Fruit fly (Drosophila melanogaster) S2 (cell line): ENCODE measurements around the gene mdy.

Experiments used
- CG8478 ChIP-seq: fragments of >200 bp; optimal IDR thresholded peaks from 2 replicates; lab custom pipeline; 2018
- CTCF ChIP-seq, 2 experiments: fragments of >200 bp; optimal IDR thresholded peaks; 2 replicates each; lab custom pipeline; 2018

Gene mdy

dm6 chr2L:16816750-16817087 lies 259 bp downstream of the mdy start:
- no peak for TF ChIP-seq CTCF (optimal IDR thresholded peaks at IDR 0.05; lab: Kevin White, UChicago)
- no peak for TF ChIP-seq CG8478 (lab: Kevin White, UChicago)

DNA sequence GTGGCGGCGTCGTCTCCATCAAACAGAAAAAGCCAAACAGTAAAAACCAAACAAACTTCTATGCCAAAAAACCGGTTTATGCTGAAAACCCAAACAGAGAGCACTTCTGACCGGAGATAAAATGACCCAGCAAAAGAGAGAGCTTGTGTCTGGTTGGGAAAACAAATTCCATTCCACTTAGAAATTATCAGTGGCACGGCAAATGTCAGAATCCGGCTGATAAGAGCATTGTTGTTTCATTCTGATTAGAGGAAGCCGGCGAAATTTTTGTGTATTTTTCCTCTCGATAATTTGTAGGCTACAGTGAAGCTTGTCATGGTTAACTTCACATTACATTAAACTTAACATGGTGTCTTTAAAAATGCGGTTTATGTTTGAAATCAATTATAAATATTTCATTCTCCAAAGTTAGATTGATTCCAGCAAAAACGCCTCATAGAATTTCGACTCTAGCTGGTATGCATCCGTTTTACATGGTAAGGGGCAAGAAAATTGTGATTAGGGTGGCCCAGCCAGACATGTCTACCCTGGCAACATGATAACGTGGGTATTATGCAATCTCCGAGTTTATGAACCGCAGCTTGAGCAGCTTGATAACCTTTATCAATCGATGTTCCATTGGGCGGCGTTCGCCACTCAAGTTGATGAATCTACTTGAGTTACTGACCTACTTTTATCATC lies 1.1 kb downstream of the mdy start:
- TF ChIP-seq CG8478 (lab: Kevin White, UChicago), result no peak
- no peak for TF ChIP-seq CTCF (optimal IDR thresholded peaks at IDR 0.05; lab: Kevin White, UChicago)

DNA sequence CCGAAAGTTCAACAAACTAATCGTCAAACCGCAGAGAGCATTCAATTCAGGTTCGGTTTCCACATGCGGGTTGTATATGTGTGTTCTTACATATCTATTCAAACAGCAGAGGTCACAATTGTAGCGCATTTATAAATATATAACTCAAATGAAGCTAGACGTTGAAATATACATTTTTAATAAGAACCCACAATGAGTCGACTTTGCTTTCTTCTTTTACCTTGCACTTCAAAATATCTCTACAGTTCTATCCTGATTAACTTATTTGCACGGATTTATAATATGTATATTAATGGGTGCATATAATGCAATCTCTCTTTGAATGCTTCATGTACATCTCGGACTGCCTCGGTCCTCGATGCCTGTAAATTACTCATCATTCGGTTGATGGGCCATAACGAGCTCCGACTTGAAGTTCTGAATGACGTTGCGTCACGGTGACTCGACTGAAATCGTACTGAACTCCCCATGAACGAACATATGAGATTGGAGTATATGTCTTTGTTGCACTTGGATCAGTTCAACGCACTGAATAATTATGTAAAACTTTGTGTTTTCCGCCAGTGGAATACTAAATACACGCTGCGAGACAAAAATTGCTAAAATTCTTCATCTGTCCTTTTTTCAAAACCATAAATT lies 2.0 kb downstream of the mdy start:
- TF ChIP-seq CTCF (optimal IDR thresholded peaks at IDR 0.05; lab: Kevin White, UChicago) (no peak), CG8478 (lab: Kevin White, UChicago) (no peak)

dm6 chr2L:16819714-16820113 lies 3.3 kb downstream of the mdy start:
- no peak for TF ChIP-seq CG8478 (lab: Kevin White, UChicago)
- TF ChIP-seq CTCF (optimal IDR thresholded peaks at IDR 0.05; lab: Kevin White, UChicago), result no peak

DNA sequence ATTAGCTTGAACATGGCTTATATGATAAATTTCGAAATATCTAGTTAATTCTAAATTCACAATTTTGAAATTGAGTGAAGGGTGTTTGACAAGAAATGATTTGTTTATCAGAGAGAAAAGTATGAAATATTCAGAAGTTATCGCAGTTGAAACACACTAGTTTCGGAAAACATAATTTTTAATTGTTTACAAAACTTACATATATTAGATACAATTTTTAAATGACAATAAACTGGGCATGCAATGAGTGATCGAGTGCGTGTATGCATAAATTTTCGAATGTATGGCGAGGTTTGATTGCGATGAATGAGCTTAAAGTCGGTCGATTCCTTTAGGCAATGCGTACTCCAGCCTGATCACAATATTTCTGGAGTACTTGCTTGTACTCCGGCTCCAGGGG lies 4.5 kb downstream of the mdy start, which contains the start of gene CG13280:
Gene CG13280, minus strand, starts transcription at position 101 of the 400 bp plus-strand sequence.
- TF ChIP-seq CG8478 (lab: Kevin White, UChicago) (no peak), CTCF (optimal IDR thresholded peaks at IDR 0.05; lab: Kevin White, UChicago) (no peak)

DNA sequence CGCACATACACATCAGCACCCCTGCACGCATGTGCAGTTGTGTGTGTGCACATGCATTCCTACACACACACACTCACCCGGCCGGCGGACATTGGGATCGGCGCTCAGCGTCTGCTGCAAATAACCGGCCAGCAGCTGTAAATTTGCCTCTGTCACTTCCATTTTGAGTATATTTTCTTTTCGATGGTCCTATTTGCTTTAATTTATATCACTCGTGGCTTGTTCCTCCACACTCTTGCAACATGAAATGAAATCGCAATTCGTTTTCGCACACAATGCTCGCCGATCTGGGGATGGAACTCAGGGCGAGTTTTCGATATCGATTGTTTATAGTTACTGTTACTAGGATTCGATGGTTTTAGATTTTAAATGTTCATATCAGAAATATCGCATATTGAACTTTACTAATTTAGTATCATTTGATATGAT lies 8.5 kb downstream of the mdy start, which contains the start of gene Cse1:
Gene Cse1, minus strand, starts transcription at position 303 of the 429 bp plus-strand sequence.
- TF ChIP-seq CG8478 (lab: Kevin White, UChicago), result no peak
- TF ChIP-seq CTCF (optimal IDR thresholded peaks at IDR 0.05; lab: Kevin White, UChicago), result no peak

DNA sequence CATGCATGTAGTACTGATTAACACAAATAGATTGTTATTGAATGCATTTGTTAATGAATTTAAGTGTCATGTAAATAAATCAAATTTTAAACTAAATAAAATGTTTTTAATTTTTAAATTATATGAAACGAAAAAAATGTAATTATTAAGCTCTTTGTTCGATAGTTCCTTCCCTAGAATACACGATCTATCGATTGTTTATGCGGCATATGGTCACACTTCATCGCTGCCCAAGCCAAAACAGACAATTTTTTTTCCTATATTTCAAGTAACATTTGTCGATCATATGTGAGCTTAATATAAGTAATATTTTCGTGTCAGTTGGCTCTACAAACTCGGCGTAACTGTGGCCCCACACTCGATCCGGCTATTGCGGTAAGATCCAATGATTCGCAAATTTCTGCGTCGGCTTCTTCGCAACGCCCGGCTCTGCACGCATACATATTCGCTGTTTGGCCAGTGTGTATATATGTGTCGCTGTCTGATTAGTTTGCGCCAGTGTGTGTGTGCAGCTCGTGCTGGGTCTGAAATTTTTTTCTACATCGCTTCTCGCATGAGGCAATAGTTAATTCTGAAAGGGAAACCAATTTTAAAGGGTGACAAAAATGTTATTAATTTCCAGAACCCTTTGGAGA lies 10.5 kb downstream of the mdy start, which contains the start of gene AspRS-m:
Gene AspRS-m, plus strand, starts transcription at position 207 of the 635 bp plus-strand sequence.
- no peak for TF ChIP-seq CG8478 (lab: Kevin White, UChicago)
- no peak for TF ChIP-seq CTCF (optimal IDR thresholded peaks at IDR 0.05; lab: Kevin White, UChicago)

dm6 chr2L:16834402-16834801 lies 17.9 kb downstream of the mdy start, which contains the start of gene CG13282:
CG13282 (minus strand) TSS chr2L:16834502.
- TF ChIP-seq CG8478 (lab: Kevin White, UChicago) (no peak), CTCF (optimal IDR thresholded peaks at IDR 0.05; lab: Kevin White, UChicago) (no peak)

dm6 chr2L:16837158-16837557 lies 20.7 kb downstream of the mdy start, which contains the start of gene Nepl9:
Nepl9 (minus strand) TSS chr2L:16837258.
- TF ChIP-seq CTCF (optimal IDR thresholded peaks at IDR 0.05; lab: Kevin White, UChicago), result no peak
- TF ChIP-seq CG8478 (lab: Kevin White, UChicago), result no peak

DNA sequence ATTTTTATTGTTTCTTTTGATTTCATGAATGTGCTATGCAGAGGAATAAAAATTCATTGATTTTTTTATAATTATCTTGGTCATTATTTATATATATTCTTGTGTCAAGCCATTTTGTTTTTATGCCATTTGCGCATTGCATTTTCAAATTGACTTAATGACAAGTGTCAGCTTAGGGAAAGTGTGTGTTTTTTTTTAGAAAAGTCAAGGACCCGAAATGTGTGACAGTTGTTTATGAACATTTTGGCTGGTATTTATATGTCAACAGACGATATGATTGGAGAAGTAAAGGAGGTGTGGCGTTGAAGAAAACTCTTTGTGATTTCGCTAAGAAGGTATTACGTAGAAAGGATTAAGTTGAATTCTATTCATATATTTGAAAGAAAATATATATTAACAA lies 21.2 kb downstream of the mdy start, which contains the start of the genes SclA and SclB:
Gene SclA, plus strand, starts transcription at position 301 of the 400 bp plus-strand sequence.
Gene SclB, plus strand, starts transcription at position 301 of the 400 bp plus-strand sequence.
- TF ChIP-seq CTCF (optimal IDR thresholded peaks at IDR 0.05; lab: Kevin White, UChicago) (no peak), CG8478 (lab: Kevin White, UChicago) (no peak)

DNA sequence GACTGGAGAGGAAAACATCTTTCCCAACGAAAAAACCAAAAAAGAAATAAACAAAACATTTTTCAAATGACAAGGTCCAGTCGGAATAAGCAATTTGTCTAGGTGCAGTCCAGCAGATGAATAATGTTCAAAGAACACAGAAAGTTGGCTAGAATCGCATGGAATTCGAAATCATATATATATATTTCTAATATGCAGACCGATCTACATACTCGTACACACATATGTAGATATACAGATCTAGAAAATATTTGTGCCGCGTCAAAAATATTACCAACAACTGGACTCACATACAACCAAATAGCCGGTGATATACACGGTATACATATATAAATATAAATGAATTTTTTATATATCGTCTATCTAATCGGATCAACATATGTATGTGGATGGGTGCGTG lies 23.2 kb downstream of the mdy start:
- no peak for TF ChIP-seq CTCF (optimal IDR thresholded peaks at IDR 0.05; lab: Kevin White, UChicago)
- TF ChIP-seq CG8478 (lab: Kevin White, UChicago), result no peak

dm6 chr2L:16842505-16842904 lies 26.0 kb downstream of the mdy start:
- no peak for TF ChIP-seq CTCF (optimal IDR thresholded peaks at IDR 0.05; lab: Kevin White, UChicago)
- TF ChIP-seq CG8478 (lab: Kevin White, UChicago), result no peak

DNA sequence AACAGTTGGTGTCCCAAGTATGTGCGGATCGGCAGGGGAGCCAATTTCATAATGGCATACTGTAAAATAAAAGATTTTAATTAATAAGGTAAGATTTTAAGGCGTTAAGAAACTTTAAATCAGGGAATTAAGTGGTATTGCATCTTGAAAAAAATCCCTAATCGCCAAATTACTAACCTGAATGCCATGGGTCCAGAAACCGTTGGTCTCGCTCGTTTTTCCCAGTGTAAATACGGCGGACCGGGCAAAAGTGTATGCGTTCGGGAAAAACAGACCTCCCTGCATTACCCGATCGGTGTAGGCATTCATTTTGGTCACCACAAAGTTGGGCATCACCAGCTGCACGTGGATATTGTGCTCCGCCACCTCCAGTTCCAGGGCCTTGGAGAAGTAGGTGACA lies 26.9 kb downstream of the mdy start:
- TF ChIP-seq CTCF (optimal IDR thresholded peaks at IDR 0.05; lab: Kevin White, UChicago), result no peak
- TF ChIP-seq CG8478 (lab: Kevin White, UChicago), result no peak

dm6 chr2L:16845179-16845578 lies 28.7 kb downstream of the mdy start:
- TF ChIP-seq CG8478 (lab: Kevin White, UChicago) (no peak), CTCF (optimal IDR thresholded peaks at IDR 0.05; lab: Kevin White, UChicago) (no peak)
